Worm (Caenorhabditis elegans): ENCODE measurements around the gene nhr-131.

- TF ChIP-seq F39B2.1 (GFP tag; IDR thresholded peaks at IDR 0.05), result no peak
- no peak for TF ChIP-seq ccch-3 (GFP tag; optimal IDR thresholded peaks at IDR 0.05)
- no peak for TF ChIP-seq ztf-22 (GFP tag; optimal IDR thresholded peaks at IDR 0.05)
- TF ChIP-seq snpc-1.1 (tag; optimal IDR thresholded peaks at IDR 0.05; ENCODE audit: insufficient read depth), result no peak
- TF ChIP-seq B0019.2 (GFP tag; conservative IDR thresholded peaks at IDR 0.05), result no peak
- no peak for TF ChIP-seq B0261.1 (tag; optimal IDR thresholded peaks at IDR 0.05)
- TF ChIP-seq nfya-1 (tag; optimal IDR thresholded peaks at IDR 0.05; ENCODE audit: borderline replicate concordance, insufficient read depth), result no peak
- no peak for TF ChIP-seq K11D2.4 (GFP tag; IDR thresholded peaks at IDR 0.05)
- TF ChIP-seq rcor-1 (GFP tag; IDR thresholded peaks at IDR 0.05), result no peak
Observed at ce11 chrV:539040-539510, 44.9 kb downstream of the nhr-131 start, which contains the start of gene nhr-155.
